Worm (Caenorhabditis elegans) whole organism, L1 larva: ENCODE measurements around the gene ddb-1.

ENCODE experiments used
- C04F5.9 ChIP-seq: sonication (generic microtip); optimal IDR thresholded peaks from 2 replicates; lab custom pipeline; 2016; ENCODE audit warnings: missing genetic modification characterization, missing compliant biosample characterization
- F16B12.6 ChIP-seq: fragments of 150-350 bp; optimal IDR thresholded peaks from 2 replicates; lab custom pipeline; 2014; ENCODE audit warnings: missing biosample characterization, missing genetic modification characterization
- Y116A8C.19 ChIP-seq: sonication (generic microtip); optimal IDR thresholded peaks from 2 replicates; lab custom pipeline; 2016; ENCODE audit warnings: missing compliant biosample characterization, missing genetic modification characterization, borderline replicate concordance
- aha-1 ChIP-seq: fragments of 150-350 bp; optimal IDR thresholded peaks from 2 replicates; lab custom pipeline; 2014; ENCODE audit warnings: missing biosample characterization, missing genetic modification characterization
- ama-1 ChIP-seq: fragments of 150-350 bp; optimal IDR thresholded peaks from 2 replicates; lab custom pipeline; 2014
- ceh-8 ChIP-seq: fragments of 200-800 bp; sonication (Bioruptor generic); optimal IDR thresholded peaks from 2 replicates; lab custom pipeline; 2018; ENCODE audit warnings: mild to moderate bottlenecking, missing genetic modification characterization, moderate library complexity, missing compliant biosample characterization
- ceh-82 ChIP-seq, 3 experiments: fragments of 150-350 bp in 1 of 3; sonication (generic microtip) in 2 of 3; optimal IDR thresholded peaks; 2 replicates each; lab custom pipeline; 2014 to 2017; ENCODE audit warnings: missing biosample characterization in 3 of 3, missing genetic modification characterization in 3 of 3
- ceh-90 ChIP-seq: sonication (generic microtip); optimal IDR thresholded peaks from 2 replicates; lab custom pipeline; 2016; ENCODE audit warnings: missing genetic modification characterization, missing compliant biosample characterization
- dpl-1 ChIP-seq, 3 experiments: fragments of 150-350 bp in 2 of 3; sonication (generic microtip) in 1 of 3; optimal IDR thresholded peaks; 2 replicates each; lab custom pipeline; 2014 to 2017; ENCODE audit warnings: missing biosample characterization in 3 of 3, missing genetic modification characterization in 3 of 3, missing genetic modification reagents in 3 of 3
- efl-1 ChIP-seq, 4 experiments: fragments of 150-350 bp; optimal IDR thresholded peaks in 3 of 4; peaks in 1 of 4; 1 replicate in 1 of 4; 2 replicates in 3 of 4; lab custom pipeline; 2014; ENCODE audit warnings: missing biosample characterization in 2 of 4, missing genetic modification characterization in 2 of 4, missing genetic modification reagents in 2 of 4
- efl-3 ChIP-seq: fragments of 200-800 bp; sonication (Bioruptor generic); optimal IDR thresholded peaks from 2 replicates; lab custom pipeline; 2018; ENCODE audit warnings: mild to moderate bottlenecking, missing genetic modification characterization, missing compliant biosample characterization
- elt-2 ChIP-seq: sonication (generic microtip); optimal IDR thresholded peaks from 2 replicates; lab custom pipeline; 2016; ENCODE audit warnings: missing genetic modification characterization, mild to moderate bottlenecking, inconsistent platforms, missing compliant biosample characterization, missing genetic modification reagents
- elt-3 ChIP-seq, 6 experiments: fragments of 150-350 bp in 1 of 6; sonication (generic microtip); optimal IDR thresholded peaks; 2 replicates each; lab custom pipeline; 2017 to 2018; ENCODE audit warnings: missing biosample characterization in 6 of 6, missing genetic modification characterization in 6 of 6, inconsistent platforms in 1 of 6
- ets-5 ChIP-seq: fragments of 200-800 bp; sonication (Bioruptor generic); IDR thresholded peaks from 2 replicates; pipeline ENCODE4 v1.3.6; 2022; ENCODE audit warnings: missing genetic modification characterization, missing compliant biosample characterization
- fkh-10 ChIP-seq: sonication (generic microtip); optimal IDR thresholded peaks from 2 replicates; lab custom pipeline; 2017; ENCODE audit warnings: missing biosample characterization, missing genetic modification reagents, missing genetic modification characterization
- hlh-17 ChIP-seq: fragments of 200-800 bp; sonication (Bioruptor generic); optimal IDR thresholded peaks from 2 replicates; lab custom pipeline; 2018; ENCODE audit warnings: missing genetic modification characterization, mild to moderate bottlenecking, missing compliant biosample characterization, moderate library complexity, borderline replicate concordance
- hlh-4 ChIP-seq: sonication (generic microtip); optimal IDR thresholded peaks from 2 replicates; lab custom pipeline; 2016; ENCODE audit warnings: mild to moderate bottlenecking, missing genetic modification characterization, missing compliant biosample characterization
- irx-1 ChIP-seq: sonication (generic microtip); optimal IDR thresholded peaks from 2 replicates; lab custom pipeline; 2016; ENCODE audit warnings: missing genetic modification characterization, missing compliant biosample characterization
- isw-1 ChIP-seq: fragments of 200-800 bp; sonication (Bioruptor generic); IDR thresholded peaks from 2 replicates; pipeline ENCODE4 v1.3.6; 2022; ENCODE audit warnings: missing genetic modification characterization, missing compliant biosample characterization
- jun-1 ChIP-seq: fragments of 150-350 bp; optimal IDR thresholded peaks from 2 replicates; lab custom pipeline; 2014; ENCODE audit warnings: missing biosample characterization, missing genetic modification reagents, missing genetic modification characterization
- lin-15B ChIP-seq: fragments of 150-350 bp; sonication (generic microtip); optimal IDR thresholded peaks from 3 replicates; lab custom pipeline; 2014; ENCODE audit warnings: missing biosample characterization, missing genetic modification characterization
- lin-35 ChIP-seq, 2 experiments: fragments of 150-350 bp; optimal IDR thresholded peaks; 2 replicates each; lab custom pipeline; 2014; ENCODE audit warnings: missing biosample characterization in 2 of 2, missing genetic modification characterization in 2 of 2, missing genetic modification reagents in 2 of 2
- lir-3 ChIP-seq: sonication (generic microtip); optimal IDR thresholded peaks from 2 replicates; lab custom pipeline; 2016; ENCODE audit warnings: mild to moderate bottlenecking, missing genetic modification characterization, moderate library complexity, missing compliant biosample characterization; ENCODE audit not compliant: poor library complexity
- lsy-2 ChIP-seq, 2 experiments: fragments of 150-350 bp; optimal IDR thresholded peaks; 2 replicates each; lab custom pipeline; 2014; ENCODE audit warnings: missing biosample characterization in 2 of 2, missing genetic modification characterization in 2 of 2
- mef-2 ChIP-seq: fragments of 150-350 bp; optimal IDR thresholded peaks from 2 replicates; lab custom pipeline; 2014; ENCODE audit warnings: missing biosample characterization, missing genetic modification characterization
- mep-1 ChIP-seq: fragments of 150-350 bp; optimal IDR thresholded peaks from 2 replicates; lab custom pipeline; 2014; ENCODE audit warnings: missing biosample characterization, missing genetic modification characterization
- nhr-11 ChIP-seq: fragments of 150-350 bp; optimal IDR thresholded peaks from 2 replicates; lab custom pipeline; 2014; ENCODE audit warnings: missing biosample characterization, missing genetic modification characterization
- nhr-12 ChIP-seq: sonication (generic microtip); optimal IDR thresholded peaks from 2 replicates; lab custom pipeline; 2017; ENCODE audit warnings: missing biosample characterization, missing genetic modification characterization
- nhr-19 ChIP-seq: fragments of 200-800 bp; sonication (Bioruptor generic); conservative IDR thresholded peaks from 2 replicates; pipeline ENCODE4 v1.3.6; 2022; ENCODE audit warnings: missing genetic modification characterization, missing compliant biosample characterization
- nhr-20 ChIP-seq: sonication (generic microtip); optimal IDR thresholded peaks from 2 replicates; lab custom pipeline; 2016; ENCODE audit warnings: mild to moderate bottlenecking, missing genetic modification characterization, missing compliant biosample characterization
- nhr-237 ChIP-seq: fragments of 150-350 bp; optimal IDR thresholded peaks from 2 replicates; lab custom pipeline; 2014; ENCODE audit warnings: missing biosample characterization, missing genetic modification characterization
- nhr-28 ChIP-seq: fragments of 150-350 bp; optimal IDR thresholded peaks from 2 replicates; lab custom pipeline; 2014; ENCODE audit warnings: missing biosample characterization, missing genetic modification characterization
- nhr-47 ChIP-seq: sonication (generic microtip); optimal IDR thresholded peaks from 2 replicates; lab custom pipeline; 2016; ENCODE audit warnings: mild to moderate bottlenecking, missing genetic modification characterization, moderate library complexity, missing compliant biosample characterization
- nhr-71 ChIP-seq: sonication (generic microtip); optimal IDR thresholded peaks from 2 replicates; lab custom pipeline; 2016; ENCODE audit warnings: mild to moderate bottlenecking, missing genetic modification characterization, moderate library complexity, missing compliant biosample characterization
- nhr-76 ChIP-seq: sonication (generic microtip); optimal IDR thresholded peaks from 2 replicates; lab custom pipeline; 2017; ENCODE audit warnings: missing biosample characterization, missing genetic modification characterization
- nhr-77 ChIP-seq: fragments of 150-350 bp; optimal IDR thresholded peaks from 2 replicates; lab custom pipeline; 2014; ENCODE audit warnings: missing biosample characterization, missing genetic modification characterization
- pag-3 ChIP-seq: sonication (generic microtip); optimal IDR thresholded peaks from 2 replicates; lab custom pipeline; 2017; ENCODE audit warnings: missing genetic modification characterization, mild to moderate bottlenecking, missing compliant biosample characterization, antibody characterized with exemption, borderline replicate concordance; ENCODE audit not compliant: insufficient read depth
- pax-3 ChIP-seq: fragments of 200-800 bp; sonication (Bioruptor generic); optimal IDR thresholded peaks from 2 replicates; lab custom pipeline; 2018; ENCODE audit warnings: mild to moderate bottlenecking, missing genetic modification characterization, moderate library complexity, missing compliant biosample characterization
- rnt-1 ChIP-seq: sonication (generic microtip); optimal IDR thresholded peaks from 2 replicates; lab custom pipeline; 2016; ENCODE audit warnings: mild to moderate bottlenecking, missing genetic modification characterization, moderate library complexity, missing compliant biosample characterization
- snu-23 ChIP-seq: sonication (generic microtip); optimal IDR thresholded peaks from 2 replicates; lab custom pipeline; 2016; ENCODE audit warnings: missing genetic modification characterization, missing compliant biosample characterization
- sox-4 ChIP-seq: sonication (generic microtip); optimal IDR thresholded peaks from 2 replicates; lab custom pipeline; 2016; ENCODE audit warnings: missing genetic modification characterization, missing compliant biosample characterization
- swsn-7 ChIP-seq: sonication (generic microtip); optimal IDR thresholded peaks from 2 replicates; lab custom pipeline; 2016; ENCODE audit warnings: missing genetic modification characterization, missing compliant biosample characterization
- unc-130 ChIP-seq: fragments of 150-350 bp; optimal IDR thresholded peaks from 2 replicates; lab custom pipeline; 2017; ENCODE audit warnings: missing biosample characterization, missing genetic modification characterization, inconsistent platforms
- unc-30 ChIP-seq: sonication (generic microtip); optimal IDR thresholded peaks from 2 replicates; lab custom pipeline; 2017; ENCODE audit warnings: missing biosample characterization, missing genetic modification characterization
- unc-62 ChIP-seq: fragments of 150-350 bp; optimal IDR thresholded peaks from 2 replicates; lab custom pipeline; 2014; ENCODE audit warnings: missing biosample characterization, missing genetic modification reagents, missing genetic modification characterization
- unc-86 ChIP-seq: sonication (generic microtip); optimal IDR thresholded peaks from 2 replicates; lab custom pipeline; 2016; ENCODE audit warnings: missing genetic modification characterization, missing compliant biosample characterization
- unc-98 ChIP-seq: fragments of 200-800 bp; sonication (Bioruptor generic); IDR thresholded peaks from 2 replicates; pipeline ENCODE4 v1.3.6; 2022; ENCODE audit warnings: missing genetic modification characterization, missing compliant biosample characterization
- vab-15 ChIP-seq: sonication (generic microtip); optimal IDR thresholded peaks from 2 replicates; lab custom pipeline; 2017; ENCODE audit warnings: missing genotype, mild to moderate bottlenecking, missing genetic modification characterization, missing compliant biosample characterization
- zip-4 ChIP-seq: fragments of 200-800 bp; sonication (Bioruptor generic); optimal IDR thresholded peaks from 2 replicates; lab custom pipeline; 2018; ENCODE audit warnings: mild to moderate bottlenecking, missing genetic modification characterization, moderate library complexity, missing compliant biosample characterization
- ztf-11 ChIP-seq, 2 experiments: sonication (generic microtip); optimal IDR thresholded peaks; 2 replicates each; lab custom pipeline; 2016 to 2017; ENCODE audit warnings: missing genetic modification characterization in 2 of 2, missing biosample characterization in 1 of 2, missing compliant biosample characterization in 1 of 2

ddb-1 gene

ce11 chrIV:12120536-12120935, 429 bp downstream of the ddb-1 start:
- TF ChIP-seq pag-3 (tag; lab: Kevin White, UChicago) (no peak), ets-5 (GFP tag; lab: Robert Waterston, UW) (no peak), efl-1 (optimal IDR thresholded peaks at IDR 0.05; lab: Kevin White, UChicago) (no peak), efl-1 (GFP tag; optimal IDR thresholded peaks at IDR 0.05 in 1 of 2; lab: Kevin White, UChicago) (peak in 1 of 2 experiments; percentile 38), ceh-8 (GFP tag; lab: Kevin White, UChicago) (no peak), lin-15B (tag; lab: Kevin White, UChicago) (no peak), lir-3 (no peak)
- TF ChIP-seq, all 84 proteins: peak for 1

- no peak for TF ChIP-seq hlh-17
- TF ChIP-seq efl-1 (optimal IDR thresholded peaks at IDR 0.05; lab: Kevin White, UChicago), result peak in 1 of 2 experiments; percentile 5
- no peak for TF ChIP-seq efl-1 (GFP tag; optimal IDR thresholded peaks at IDR 0.05 in 1 of 2; lab: Kevin White, UChicago)
- no peak for TF ChIP-seq unc-30
- TF ChIP-seq F16B12.6 (tag; lab: Kevin White, UChicago), result no peak
- no peak for TF ChIP-seq jun-1 (tag; lab: Kevin White, UChicago)
- TF ChIP-seq lin-35 (GFP tag; optimal IDR thresholded peaks at IDR 0.05; lab: Kevin White, UChicago), result no peak
- no peak for TF ChIP-seq nhr-12 (tag; lab: Kevin White, UChicago)
- TF ChIP-seq elt-3 (tag; optimal IDR thresholded peaks at IDR 0.05; lab: Kevin White, UChicago), result no peak
- no peak for TF ChIP-seq elt-2
- no peak for TF ChIP-seq nhr-28 (tag; lab: Kevin White, UChicago)
- no peak for TF ChIP-seq pag-3 (tag; lab: Kevin White, UChicago)
- TF ChIP-seq pax-3 (tag; lab: Kevin White, UChicago), result no peak
- TF ChIP-seq sox-4, result no peak
- TF ChIP-seq zip-4, result no peak
- TF ChIP-seq nhr-47, result peak; percentile 38
- TF ChIP-seq ceh-90 (tag; lab: Kevin White, UChicago), result no peak
- no peak for TF ChIP-seq efl-3 (GFP tag; lab: Kevin White, UChicago)
- TF ChIP-seq hlh-4, result no peak
- no peak for TF ChIP-seq ztf-11 (tag; optimal IDR thresholded peaks at IDR 0.05; lab: Kevin White, UChicago)
- no peak for TF ChIP-seq C04F5.9 (tag; lab: Kevin White, UChicago)
- TF ChIP-seq dpl-1 (GFP tag; optimal IDR thresholded peaks at IDR 0.05; lab: Kevin White, UChicago), result no peak
- TF ChIP-seq mef-2 (tag; lab: Kevin White, UChicago), result no peak
- TF ChIP-seq irx-1, result no peak
- no peak for TF ChIP-seq nhr-20 (tag; lab: Kevin White, UChicago)
- TF ChIP-seq mep-1, result no peak
- peak; percentile 76 for TF ChIP-seq fkh-10 (GFP tag; lab: Kevin White, UChicago)
- no peak for TF ChIP-seq Y116A8C.19 (tag; lab: Kevin White, UChicago)
- peak; percentile 51 for TF ChIP-seq nhr-71
- no peak for TF ChIP-seq unc-62 (GFP tag; lab: Kevin White, UChicago)
- no peak for TF ChIP-seq nhr-11 (tag; lab: Kevin White, UChicago)
- no peak for TF ChIP-seq unc-130 (tag; lab: Kevin White, UChicago)
- TF ChIP-seq unc-86 (tag; lab: Kevin White, UChicago), result no peak
- TF ChIP-seq nhr-19, result no peak
- no peak for TF ChIP-seq vab-15 (tag; lab: Kevin White, UChicago)
- no peak for TF ChIP-seq ama-1 (lab: Kevin White, UChicago)
- peak in 1 of 2 experiments; percentile 45 for TF ChIP-seq lsy-2 (tag; optimal IDR thresholded peaks at IDR 0.05; lab: Kevin White, UChicago)
- peak in 1 of 3 experiments; percentile 6 for TF ChIP-seq ceh-82 (tag; optimal IDR thresholded peaks at IDR 0.05; lab: Kevin White, UChicago)
- TF ChIP-seq rnt-1, result peak; percentile 28
- no peak for TF ChIP-seq isw-1 (GFP tag; lab: Robert Waterston, UW)
- no peak for TF ChIP-seq unc-98 (GFP tag; lab: Robert Waterston, UW)
- TF ChIP-seq swsn-7 (tag; lab: Kevin White, UChicago), result peak; percentile 16
- TF ChIP-seq nhr-237 (tag; lab: Kevin White, UChicago), result no peak
- peak; percentile 28 for TF ChIP-seq snu-23 (GFP tag; lab: Kevin White, UChicago)
- TF ChIP-seq nhr-77 (tag; lab: Kevin White, UChicago), result no peak
- no peak for TF ChIP-seq nhr-76 (tag; lab: Kevin White, UChicago)
- no peak for TF ChIP-seq aha-1 (tag; lab: Kevin White, UChicago)
- TF ChIP-seq lir-3, result no peak
Observed at ce11 chrIV:12114498-12114897, 6.5 kb downstream of the ddb-1 start.
